Worm (Caenorhabditis elegans) whole organism, dauer: ENCODE data around the gene C04G6.13.

ENCODE experiments used
- unc-62 ChIP-seq: sonication (generic microtip); optimal IDR thresholded peaks from 2 replicates; lab custom pipeline; 2017; ENCODE audit warnings: missing biosample characterization, missing genetic modification reagents, missing genetic modification characterization

The C04G6.13 gene

ce11 chrII:5093945-5094344 lies at the start of gene C04G6.13:
Gene C04G6.13 (plus strand): TSS chrII:5094245.
- TF ChIP-seq unc-62: no peak

ce11 chrII:5046209-5047200 lies 47.5 kb upstream of the C04G6.13 start:
- no peak for TF ChIP-seq unc-62

- no peak for TF ChIP-seq unc-62
Measured at ce11 chrII:5047279-5047678, 46.8 kb upstream of the C04G6.13 start.

ce11 chrII:5048185-5048795 lies 45.8 kb upstream of the C04G6.13 start:
- TF ChIP-seq unc-62: no peak

ce11 chrII:5049249-5049648 lies 44.8 kb upstream of the C04G6.13 start:
- no peak for TF ChIP-seq unc-62

- TF ChIP-seq unc-62: no peak
Measured at ce11 chrII:5049865-5050342, 44.1 kb upstream of the C04G6.13 start, which contains the start of gene F33G12.6. Gene F33G12.6 (plus strand): TSS chrII:5049915.

ce11 chrII:5050776-5051175 lies 43.3 kb upstream of the C04G6.13 start:
- TF ChIP-seq unc-62: no peak

ce11 chrII:5055129-5055666 lies 38.8 kb upstream of the C04G6.13 start, which contains the start of the genes ify-1 and rpl-22:
Gene ify-1 (minus strand): TSS chrII:5055179.
Gene rpl-22 (plus strand): TSS chrII:5055616.
- TF ChIP-seq unc-62: no peak

ce11 chrII:5056254-5056653 lies 37.8 kb upstream of the C04G6.13 start:
- no peak for TF ChIP-seq unc-62

ce11 chrII:5057315-5057714 lies 36.7 kb upstream of the C04G6.13 start:
- TF ChIP-seq unc-62: no peak

ce11 chrII:5058036-5058435 lies 36.0 kb upstream of the C04G6.13 start, which contains the start of gene C27A2.12:
Gene C27A2.12 (minus strand): TSS chrII:5058136.
- TF ChIP-seq unc-62: no peak

- no peak for TF ChIP-seq unc-62
Measured at ce11 chrII:5060719-5061118, 33.3 kb upstream of the C04G6.13 start, which contains the start of gene pho-12. Gene pho-12 (minus strand): TSS chrII:5060819.

ce11 chrII:5061794-5062368 lies 32.2 kb upstream of the C04G6.13 start, which contains the start of gene smc-5:
Gene smc-5 (plus strand): TSS chrII:5062125.
- TF ChIP-seq unc-62: no peak

ce11 chrII:5066967-5067366 lies 27.1 kb upstream of the C04G6.13 start:
- no peak for TF ChIP-seq unc-62

ce11 chrII:5067927-5068326 lies 26.1 kb upstream of the C04G6.13 start, which contains the start of gene C27A2.8:
Gene C27A2.8 (minus strand): TSS chrII:5068043.
- TF ChIP-seq unc-62: no peak

- no peak for TF ChIP-seq unc-62
Measured at ce11 chrII:5069525-5069924, 24.5 kb upstream of the C04G6.13 start, which contains the start of gene idpb-2. Gene idpb-2 (minus strand): TSS chrII:5069625.
